Fruit fly (Drosophila melanogaster) whole organism, adult: ENCODE data around the gene CG33687.

ENCODE experiments used
- CG33017 ChIP-seq: fragments of 200-800 bp; sonication (Bioruptor generic); optimal IDR thresholded peaks from 2 replicates; lab custom pipeline; 2018; ENCODE audit warnings: missing biosample characterization, mild to moderate bottlenecking, missing genetic modification characterization, moderate library complexity
- CG7045 ChIP-seq: fragments of 200-800 bp; sonication (Bioruptor generic); optimal IDR thresholded peaks from 2 replicates; lab custom pipeline; 2017; ENCODE audit warnings: missing biosample characterization, mild to moderate bottlenecking, missing genetic modification characterization
- Clk ChIP-seq: fragments of 200-800 bp; sonication (Bioruptor generic); optimal IDR thresholded peaks from 2 replicates; lab custom pipeline; 2017; ENCODE audit warnings: missing biosample characterization, missing genetic modification characterization
- Crg-1 ChIP-seq: fragments of 200-800 bp; sonication (Bioruptor generic); optimal IDR thresholded peaks from 2 replicates; lab custom pipeline; 2016; ENCODE audit warnings: missing biosample characterization, missing genetic modification characterization
- Mnt ChIP-seq: fragments of 200-800 bp; sonication (Bioruptor generic); optimal IDR thresholded peaks from 2 replicates; lab custom pipeline; 2016; ENCODE audit warnings: missing biosample characterization, mild to moderate bottlenecking, missing genetic modification characterization
- kay ChIP-seq: fragments of 200-800 bp; sonication (Bioruptor generic); peaks from one replicate; lab custom pipeline; 2016; ENCODE audit warnings: missing biosample characterization, missing genetic modification characterization, borderline replicate concordance

- TF ChIP-seq CG7045 (no peak), Mnt (GFP tag; lab: Kevin White, UChicago) (no peak), CG33017 (tag; lab: Kevin White, UChicago) (no peak), kay (no peak), Clk (GFP tag; lab: Kevin White, UChicago) (no peak), Crg-1 (GFP tag; lab: Kevin White, UChicago) (no peak)
Measured at dm6 chr3L:16155547-16155946, 42.1 kb upstream of the CG33687 start.
